Fruit fly (Drosophila melanogaster) whole organism, embryonic: ENCODE results near the gene CG9391.

Experiments
- CG10147 ChIP-seq: fragments of 200-800 bp; sonication (Bioruptor generic); optimal IDR thresholded peaks from 2 replicates; lab custom pipeline; 2019; ENCODE audit warnings: missing biosample characterization, mild to moderate bottlenecking, missing genetic modification characterization, moderate library complexity
- CG10321 ChIP-seq: fragments of 200-800 bp; sonication (Bioruptor generic); IDR thresholded peaks from 2 replicates; pipeline ENCODE4 v1.3.6; 2022; ENCODE audit warnings: missing biosample characterization, missing genetic modification characterization
- CG10565 ChIP-seq: fragments of 200-800 bp; sonication (Bioruptor generic); optimal IDR thresholded peaks from 3 replicates; lab custom pipeline; 2016; ENCODE audit warnings: missing biosample characterization, mild to moderate bottlenecking, missing genetic modification characterization
- CG11398 ChIP-seq: fragments of 200-800 bp; sonication (Bioruptor generic); optimal IDR thresholded peaks from 2 replicates; lab custom pipeline; 2016; ENCODE audit warnings: missing biosample characterization, missing genetic modification characterization
- CG11696 ChIP-seq: fragments of 200-800 bp; sonication (Bioruptor generic); IDR thresholded peaks from 2 replicates; pipeline ENCODE4 v1.3.6; 2022; ENCODE audit warnings: missing biosample characterization, missing genetic modification characterization
- CG12299 ChIP-seq: fragments of 200-800 bp; sonication (Bioruptor generic); optimal IDR thresholded peaks from 2 replicates; lab custom pipeline; 2018; ENCODE audit warnings: missing biosample characterization, mild to moderate bottlenecking, missing genetic modification characterization
- CG12744 ChIP-seq: fragments of 200-800 bp; sonication (Bioruptor generic); optimal IDR thresholded peaks from 2 replicates; lab custom pipeline; 2016; ENCODE audit warnings: missing biosample characterization, missing genetic modification characterization
- CG14014 ChIP-seq: fragments of 200-800 bp; sonication (Bioruptor generic); IDR thresholded peaks from 2 replicates; pipeline ENCODE4 v1.3.6; 2022; ENCODE audit warnings: missing biosample characterization, missing genetic modification characterization
- CG15011 ChIP-seq: fragments of 200-800 bp; sonication (Bioruptor generic); optimal IDR thresholded peaks from 3 replicates; lab custom pipeline; 2018; ENCODE audit warnings: missing biosample characterization, mild to moderate bottlenecking, missing genetic modification characterization
- CG1603 ChIP-seq: fragments of 200-800 bp; sonication (Bioruptor generic); optimal IDR thresholded peaks from 2 replicates; lab custom pipeline; 2019; ENCODE audit warnings: missing biosample characterization, mild to moderate bottlenecking, missing genetic modification characterization, moderate library complexity
- CG17186 ChIP-seq: fragments of 200-800 bp; sonication (Bioruptor generic); optimal IDR thresholded peaks from 3 replicates; lab custom pipeline; 2017; ENCODE audit warnings: missing biosample characterization, missing genetic modification reagents, missing genetic modification characterization
- CG17612 ChIP-seq: fragments of 200-800 bp; sonication (Bioruptor generic); IDR thresholded peaks from 2 replicates; pipeline ENCODE4 v1.3.6; 2022; ENCODE audit warnings: missing biosample characterization, missing genetic modification characterization
- CG18599 ChIP-seq: fragments of 200-800 bp; sonication (Bioruptor generic); optimal IDR thresholded peaks from 3 replicates; lab custom pipeline; 2017; ENCODE audit warnings: missing biosample characterization, missing genetic modification characterization, mild to moderate bottlenecking, moderate library complexity, missing genetic modification reagents
- CG2120 ChIP-seq: fragments of 200-800 bp; sonication (Bioruptor generic); optimal IDR thresholded peaks from 3 replicates; lab custom pipeline; 2016; ENCODE audit warnings: missing biosample characterization, missing genetic modification characterization
- CG8388 ChIP-seq: fragments of 200-800 bp; sonication (Bioruptor generic); optimal IDR thresholded peaks from 2 replicates; lab custom pipeline; 2019; ENCODE audit warnings: missing biosample characterization, mild to moderate bottlenecking, missing genetic modification characterization, moderate library complexity
- CG8765 ChIP-seq: fragments of 200-800 bp; sonication (Bioruptor generic); IDR thresholded peaks from 2 replicates; pipeline ENCODE4 v1.3.6; 2022; ENCODE audit warnings: missing biosample characterization, missing genetic modification characterization
- CG9727 ChIP-seq: fragments of 200-800 bp; sonication (Bioruptor generic); optimal IDR thresholded peaks from 3 replicates; lab custom pipeline; 2017; ENCODE audit warnings: missing biosample characterization, mild to moderate bottlenecking, missing genetic modification characterization
- CkIIα-i1 ChIP-seq: fragments of 200-800 bp; sonication (Bioruptor generic); IDR thresholded peaks from 2 replicates; pipeline ENCODE4 v1.3.6; 2022; ENCODE audit warnings: missing biosample characterization, missing genetic modification characterization
- D ChIP-seq, 2 experiments: fragments of 200-800 bp in 1 of 2; fragments of >200 bp in 1 of 2; sonication (Bioruptor generic) in 1 of 2; optimal IDR thresholded peaks; 2 replicates in 1 of 2; 3 replicates in 1 of 2; lab custom pipeline; 2017; ENCODE audit warnings: mild to moderate bottlenecking in 1 of 2, missing biosample characterization in 1 of 2, missing genetic modification characterization in 1 of 2, missing genetic modification reagents in 1 of 2
- Dip3 ChIP-seq: fragments of 200-800 bp; sonication (Bioruptor generic); optimal IDR thresholded peaks from 3 replicates; lab custom pipeline; 2016; ENCODE audit warnings: missing biosample characterization, missing genetic modification characterization
- Doc2 ChIP-seq: fragments of 200-800 bp; sonication (Bioruptor generic); IDR thresholded peaks from 2 replicates; pipeline ENCODE4 v1.3.6; 2022; ENCODE audit warnings: missing biosample characterization, missing genetic modification characterization
- HHEX ChIP-seq: fragments of 200-800 bp; sonication (Bioruptor generic); optimal IDR thresholded peaks from 3 replicates; lab custom pipeline; 2017; ENCODE audit warnings: missing biosample characterization, mild to moderate bottlenecking, missing genetic modification characterization, missing genetic modification reagents
- HLH4C ChIP-seq: fragments of 200-800 bp; sonication (Bioruptor generic); IDR thresholded peaks from 3 replicates; pipeline ENCODE4 v1.3.6; 2022; ENCODE audit warnings: missing biosample characterization, missing genetic modification characterization; ENCODE audit not compliant: partially characterized antibody
- HLH54F ChIP-seq: fragments of 200-800 bp; sonication (Bioruptor generic); optimal IDR thresholded peaks from 3 replicates; lab custom pipeline; 2016; ENCODE audit warnings: missing biosample characterization, missing genetic modification characterization
- Hr39 ChIP-seq: fragments of >200 bp; optimal IDR thresholded peaks from 2 replicates; lab custom pipeline; 2017
- Jarid2 ChIP-seq: fragments of 200-800 bp; sonication (Bioruptor generic); optimal IDR thresholded peaks from 3 replicates; lab custom pipeline; 2017; ENCODE audit warnings: mild to moderate bottlenecking, missing biosample characterization, missing genetic modification reagents, missing genetic modification characterization
- Lim3 ChIP-seq: fragments of 200-800 bp; sonication (Bioruptor generic); IDR thresholded peaks from 2 replicates; pipeline ENCODE4 v1.3.6; 2022; ENCODE audit warnings: missing biosample characterization, missing genetic modification characterization
- Mes4 ChIP-seq: fragments of 200-800 bp; sonication (Bioruptor generic); optimal IDR thresholded peaks from 2 replicates; lab custom pipeline; 2016; ENCODE audit warnings: missing biosample characterization, missing genetic modification characterization
- NFAT ChIP-seq: fragments of 200-800 bp; sonication (Bioruptor generic); IDR thresholded peaks from 2 replicates; pipeline ENCODE4 v1.3.6; 2022; ENCODE audit warnings: missing biosample characterization, missing genetic modification characterization
- abd-A ChIP-seq: fragments of 200-800 bp; sonication (Bioruptor generic); optimal IDR thresholded peaks from 3 replicates; lab custom pipeline; 2019; ENCODE audit warnings: missing biosample characterization, mild to moderate bottlenecking, missing genetic modification characterization, moderate library complexity
- bigmax ChIP-seq: fragments of 200-800 bp; sonication (Bioruptor generic); optimal IDR thresholded peaks from 2 replicates; lab custom pipeline; 2018; ENCODE audit warnings: missing biosample characterization, mild to moderate bottlenecking, missing genetic modification characterization
- btn ChIP-seq: fragments of 200-800 bp; sonication (Bioruptor generic); optimal IDR thresholded peaks from 2 replicates; lab custom pipeline; 2016; ENCODE audit warnings: missing biosample characterization, missing genetic modification characterization
- chinmo ChIP-seq: fragments of 200-800 bp; sonication (Bioruptor generic); IDR thresholded peaks from 4 replicates; pipeline ENCODE4 v1.3.6; 2022; ENCODE audit warnings: missing biosample characterization, missing genetic modification characterization; ENCODE audit not compliant: partially characterized antibody
- dpn ChIP-seq, 2 experiments: fragments of 200-800 bp; sonication (Bioruptor generic); optimal IDR thresholded peaks; 3 replicates each; lab custom pipeline; 2016; ENCODE audit warnings: missing biosample characterization in 2 of 2, missing genetic modification characterization in 2 of 2
- ems ChIP-seq: fragments of 200-800 bp; sonication (Bioruptor generic); optimal IDR thresholded peaks from 3 replicates; lab custom pipeline; 2016; ENCODE audit warnings: missing biosample characterization, missing genetic modification characterization
- gem ChIP-seq: fragments of 200-800 bp; sonication (Bioruptor generic); optimal IDR thresholded peaks from 2 replicates; lab custom pipeline; 2019; ENCODE audit warnings: missing biosample characterization, mild to moderate bottlenecking, missing genetic modification characterization, moderate library complexity
- hkb ChIP-seq, 2 experiments: fragments of 200-800 bp in 1 of 2; fragments of >200 bp in 1 of 2; sonication (Bioruptor generic) in 1 of 2; IDR thresholded peaks in 1 of 2; optimal IDR thresholded peaks in 1 of 2; 2 replicates each; pipeline versions ENCODE4 v1.3.6 to Lab custom; 2017 to 2022; ENCODE audit warnings: missing biosample characterization in 1 of 2, missing genetic modification characterization in 1 of 2
- jing ChIP-seq: fragments of 200-800 bp; sonication (Bioruptor generic); optimal IDR thresholded peaks from 2 replicates; lab custom pipeline; 2018; ENCODE audit warnings: missing biosample characterization, mild to moderate bottlenecking, missing genetic modification characterization
- pb ChIP-seq: fragments of 200-800 bp; sonication (Bioruptor generic); optimal IDR thresholded peaks from 3 replicates; lab custom pipeline; 2016; ENCODE audit warnings: missing biosample characterization, missing genetic modification characterization
- rib ChIP-seq: fragments of 200-800 bp; sonication (Bioruptor generic); IDR thresholded peaks from 2 replicates; pipeline ENCODE4 v1.3.6; 2022; ENCODE audit warnings: missing biosample characterization, missing genetic modification characterization
- sd ChIP-seq: fragments of 200-800 bp; sonication (Bioruptor generic); optimal IDR thresholded peaks from 3 replicates; lab custom pipeline; 2018; ENCODE audit warnings: missing biosample characterization, mild to moderate bottlenecking, missing genetic modification characterization, moderate library complexity
- usp ChIP-seq: fragments of >200 bp; optimal IDR thresholded peaks from 2 replicates; lab custom pipeline; 2017; ENCODE audit warnings: missing biosample characterization, missing genetic modification characterization

Gene CG9391

DNA sequence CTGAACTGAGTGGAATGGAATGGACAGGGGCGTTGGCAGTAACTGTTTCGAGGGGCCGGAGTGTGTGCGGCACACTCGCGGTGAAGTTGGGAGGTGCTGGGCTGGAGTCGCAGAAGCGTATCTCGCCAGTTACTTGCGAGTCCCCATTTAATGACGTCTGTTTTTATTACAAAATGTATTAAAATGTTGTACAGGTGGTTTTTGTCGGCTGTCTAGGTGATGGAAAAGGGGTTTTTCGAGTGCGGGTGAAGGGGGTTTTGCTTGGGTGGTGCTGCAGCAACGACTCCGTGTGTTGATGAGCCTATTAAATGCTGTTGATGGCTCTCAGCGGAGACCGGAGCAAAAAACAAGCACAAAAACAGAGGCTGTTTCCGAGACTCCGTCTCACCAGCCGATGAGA lies 16.8 kb downstream of the CG9391 start (continued):
- TF ChIP-seq abd-A (peak; percentile 71), Dip3 (GFP tag; lab: Kevin White, UChicago) (no peak), CG10321 (GFP tag; lab: Robert Waterston, UW) (no peak), Jarid2 (GFP tag; lab: Kevin White, UChicago) (no peak), gem (peak; percentile 27), CG17612 (no peak), hkb (optimal IDR thresholded peaks at IDR 0.05; lab: Kevin White, UChicago) (no peak), hkb (GFP tag; IDR thresholded peaks at IDR 0.05; lab: Robert Waterston, UW) (no peak), sd (tag; lab: Kevin White, UChicago) (no peak), HLH4C (no peak), CG14014 (0 out of 2 replicates have a peak, but pooled peaks have one; percentile 20), CG12299 (tag; lab: Kevin White, UChicago) (no peak), Hr39 (lab: Kevin White, UChicago) (no peak), Lim3 (GFP tag; lab: Robert Waterston, UW) (no peak), Mes4 (GFP tag; lab: Kevin White, UChicago) (no peak), dpn (GFP tag; optimal IDR thresholded peaks at IDR 0.05; lab: Kevin White, UChicago) (no peak), chinmo (GFP tag; lab: Robert Waterston, UW) (0 out of 4 replicates have a peak, but pooled peaks have one; percentile 60), CG8765 (GFP tag; lab: Robert Waterston, UW) (no peak), CG11696 (GFP tag; lab: Robert Waterston, UW) (peak; percentile 83), HLH54F (no peak), CG15011 (GFP tag; lab: Kevin White, UChicago) (no peak), bigmax (GFP tag; lab: Kevin White, UChicago) (no peak), D (optimal IDR thresholded peaks at IDR 0.05; lab: Kevin White, UChicago) (no peak), D (GFP tag; optimal IDR thresholded peaks at IDR 0.05; lab: Kevin White, UChicago) (no peak), btn (GFP tag; lab: Kevin White, UChicago) (no peak), CG9727 (GFP tag; lab: Kevin White, UChicago) (no peak), CG18599 (GFP tag; lab: Kevin White, UChicago) (peak; percentile 20), CG11398 (GFP tag; lab: Kevin White, UChicago) (no peak), CG8388 (GFP tag; lab: Kevin White, UChicago) (peak; percentile 7), CG12744 (GFP tag; lab: Kevin White, UChicago) (no peak), CkIIα-i1 (GFP tag; lab: Robert Waterston, UW) (no peak), CG10147 (GFP tag; lab: Kevin White, UChicago) (no peak), CG17186 (no peak), jing (GFP tag; lab: Kevin White, UChicago) (no peak), CG1603 (tag; lab: Kevin White, UChicago) (peak; percentile 25), ems (GFP tag; lab: Kevin White, UChicago) (no peak), usp (GFP tag; lab: Kevin White, UChicago) (no peak), Doc2 (GFP tag; lab: Robert Waterston, UW) (no peak), rib (GFP tag; lab: Robert Waterston, UW) (no peak), CG2120 (GFP tag; lab: Kevin White, UChicago) (peak; percentile 36), HHEX (GFP tag; lab: Kevin White, UChicago) (peak; percentile 18), CG10565 (GFP tag; lab: Kevin White, UChicago) (no peak), pb (GFP tag; lab: Kevin White, UChicago) (no peak), NFAT (no peak)
- TF ChIP-seq, all 482 proteins: peak for 94
